Worm (Caenorhabditis elegans) whole organism, L4 larva: ENCODE measurements around the gene clec-162.

Experiments
- aly-2 ChIP-seq: sonication (generic microtip); optimal IDR thresholded peaks from 2 replicates; lab custom pipeline; 2018; ENCODE audit warnings: missing biosample characterization, missing genetic modification characterization
- dmd-6 ChIP-seq: fragments of 200-800 bp; sonication (Bioruptor generic); IDR thresholded peaks from 2 replicates; pipeline ENCODE4 v1.3.6; 2022; ENCODE audit warnings: missing genetic modification reagents, missing genetic modification characterization, missing compliant biosample characterization
- lin-39 ChIP-seq: fragments of 150-350 bp; optimal IDR thresholded peaks from 2 replicates; lab custom pipeline; 2014; ENCODE audit warnings: missing biosample characterization, missing genetic modification reagents, missing genetic modification characterization
- nhr-77 ChIP-seq: fragments of 150-350 bp; optimal IDR thresholded peaks from 2 replicates; lab custom pipeline; 2014; ENCODE audit warnings: missing biosample characterization, missing genetic modification characterization
- spr-1 ChIP-seq: sonication (generic microtip); optimal IDR thresholded peaks from 2 replicates; lab custom pipeline; 2016; ENCODE audit warnings: mild to moderate bottlenecking, missing genetic modification characterization, missing compliant biosample characterization

- TF ChIP-seq dmd-6 (GFP tag; lab: Robert Waterston, UW) (peak; percentile 35; the same call in 1 of the 2 replicates), spr-1 (tag; lab: Kevin White, UChicago) (peak; percentile 18), lin-39 (tag; lab: Kevin White, UChicago) (no peak), aly-2 (tag; lab: Kevin White, UChicago) (no peak), nhr-77 (no peak)
These were observed 21.0 kb downstream of the clec-162 start for ce11 chrIII:9703747-9704605.
